Fruit fly (Drosophila melanogaster) whole organism, embryonic: ENCODE data around the gene lbl.

Experiments
- Aef1 ChIP-seq: fragments of 200-800 bp; sonication (Bioruptor generic); IDR thresholded peaks from 3 replicates; pipeline ENCODE4 v1.3.6; 2022; ENCODE audit warnings: missing biosample characterization, missing genetic modification characterization
- B-H1 ChIP-seq: fragments of 200-800 bp; sonication (Bioruptor generic); IDR thresholded peaks from 3 replicates; pipeline ENCODE4 v1.3.6; 2022; ENCODE audit warnings: missing biosample characterization, missing genetic modification characterization
- Bgb ChIP-seq: fragments of 200-800 bp; sonication (Bioruptor generic); IDR thresholded peaks from 2 replicates; pipeline ENCODE4 v1.3.6; 2022; ENCODE audit warnings: missing biosample characterization, missing genetic modification characterization; ENCODE audit not compliant: partially characterized antibody
- CG10147 ChIP-seq: fragments of 200-800 bp; sonication (Bioruptor generic); optimal IDR thresholded peaks from 2 replicates; lab custom pipeline; 2019; ENCODE audit warnings: missing biosample characterization, mild to moderate bottlenecking, missing genetic modification characterization, moderate library complexity
- CG10274 ChIP-seq: fragments of 200-800 bp; sonication (Bioruptor generic); optimal IDR thresholded peaks from 3 replicates; lab custom pipeline; 2017; ENCODE audit warnings: missing biosample characterization, mild to moderate bottlenecking, missing genetic modification characterization
- CG11093 ChIP-seq: fragments of 200-800 bp; sonication (Bioruptor generic); IDR thresholded peaks from 3 replicates; pipeline ENCODE4 v1.3.6; 2022; ENCODE audit warnings: missing biosample characterization, missing genetic modification characterization
- CG11504 ChIP-seq: fragments of 200-800 bp; sonication (Bioruptor generic); optimal IDR thresholded peaks from 3 replicates; lab custom pipeline; 2019; ENCODE audit warnings: missing biosample characterization, mild to moderate bottlenecking, missing genetic modification characterization, moderate library complexity
- CG12236 ChIP-seq: fragments of 200-800 bp; sonication (Bioruptor generic); optimal IDR thresholded peaks from 2 replicates; lab custom pipeline; 2016; ENCODE audit warnings: missing biosample characterization, missing genetic modification characterization
- CG15479 ChIP-seq: fragments of 200-800 bp; sonication (Bioruptor generic); optimal IDR thresholded peaks from 3 replicates; lab custom pipeline; 2019; ENCODE audit warnings: missing biosample characterization, mild to moderate bottlenecking, missing genetic modification characterization, moderate library complexity
- CG1602 ChIP-seq: fragments of 200-800 bp; sonication (Bioruptor generic); optimal IDR thresholded peaks from 3 replicates; lab custom pipeline; 2016; ENCODE audit warnings: missing biosample characterization, missing genetic modification characterization
- CG1603 ChIP-seq: fragments of 200-800 bp; sonication (Bioruptor generic); optimal IDR thresholded peaks from 2 replicates; lab custom pipeline; 2019; ENCODE audit warnings: missing biosample characterization, mild to moderate bottlenecking, missing genetic modification characterization, moderate library complexity
- CG1647 ChIP-seq: fragments of 200-800 bp; sonication (Bioruptor generic); optimal IDR thresholded peaks from 3 replicates; lab custom pipeline; 2016; ENCODE audit warnings: missing biosample characterization, missing genetic modification characterization
- CG16813 ChIP-seq: fragments of 200-800 bp; sonication (Bioruptor generic); IDR thresholded peaks from 3 replicates; pipeline ENCODE4 v1.3.6; 2022; ENCODE audit warnings: missing biosample characterization, missing genetic modification characterization; ENCODE audit not compliant: partially characterized antibody
- CG17829 ChIP-seq: fragments of 200-800 bp; optimal IDR thresholded peaks from 2 replicates; lab custom pipeline; 2019; ENCODE audit warnings: missing biosample characterization, mild to moderate bottlenecking, missing genetic modification characterization, moderate library complexity
- CG2120 ChIP-seq: fragments of 200-800 bp; sonication (Bioruptor generic); optimal IDR thresholded peaks from 3 replicates; lab custom pipeline; 2016; ENCODE audit warnings: missing biosample characterization, missing genetic modification characterization
- CG31224 ChIP-seq: fragments of 200-800 bp; sonication (Bioruptor generic); IDR thresholded peaks from 2 replicates; pipeline ENCODE4 v1.3.6; 2022; ENCODE audit warnings: missing biosample characterization, missing genetic modification characterization
- CG32767 ChIP-seq: fragments of 200-800 bp; sonication (Bioruptor generic); IDR thresholded peaks from 2 replicates; pipeline ENCODE4 v1.3.6; 2022; ENCODE audit warnings: missing biosample characterization, missing genetic modification characterization
- CG33557 ChIP-seq: fragments of 200-800 bp; sonication (Bioruptor generic); optimal IDR thresholded peaks from 2 replicates; lab custom pipeline; 2019; ENCODE audit warnings: missing biosample characterization, mild to moderate bottlenecking, missing genetic modification characterization, moderate library complexity
- CG34376 ChIP-seq: fragments of 200-800 bp; sonication (Bioruptor generic); optimal IDR thresholded peaks from 2 replicates; lab custom pipeline; 2018; ENCODE audit warnings: missing biosample characterization, mild to moderate bottlenecking, missing genetic modification characterization
- CG6272 ChIP-seq: fragments of 200-800 bp; sonication (Bioruptor generic); IDR thresholded peaks from 2 replicates; pipeline ENCODE4 v1.3.6; 2022; ENCODE audit warnings: missing biosample characterization, missing genetic modification characterization
- CG6854 ChIP-seq: fragments of 200-800 bp; sonication (Bioruptor generic); optimal IDR thresholded peaks from 3 replicates; lab custom pipeline; 2017; ENCODE audit warnings: missing biosample characterization, mild to moderate bottlenecking, missing genetic modification characterization
- CG7556 ChIP-seq: fragments of 200-800 bp; sonication (Bioruptor generic); optimal IDR thresholded peaks from 2 replicates; lab custom pipeline; 2017; ENCODE audit warnings: missing biosample characterization, mild to moderate bottlenecking, missing genetic modification characterization
- CG7745 ChIP-seq: fragments of 200-800 bp; sonication (Bioruptor generic); optimal IDR thresholded peaks from 2 replicates; lab custom pipeline; 2018; ENCODE audit warnings: missing biosample characterization, mild to moderate bottlenecking, missing genetic modification characterization, moderate library complexity
- CG7987 ChIP-seq: fragments of 200-800 bp; sonication (Bioruptor generic); optimal IDR thresholded peaks from 2 replicates; lab custom pipeline; 2018; ENCODE audit warnings: missing biosample characterization, mild to moderate bottlenecking, missing genetic modification characterization, moderate library complexity
- CG8359 ChIP-seq: fragments of 200-800 bp; sonication (Bioruptor generic); optimal IDR thresholded peaks from 2 replicates; lab custom pipeline; 2017; ENCODE audit warnings: missing biosample characterization, mild to moderate bottlenecking, missing genetic modification characterization, borderline replicate concordance
- CG9876 ChIP-seq: fragments of 200-800 bp; sonication (Bioruptor generic); optimal IDR thresholded peaks from 2 replicates; lab custom pipeline; 2016; ENCODE audit warnings: missing biosample characterization, missing genetic modification characterization
- Dad ChIP-seq: fragments of 200-800 bp; sonication (Bioruptor generic); optimal IDR thresholded peaks from 3 replicates; lab custom pipeline; 2016; ENCODE audit warnings: missing biosample characterization, missing genetic modification characterization
- Doc3 ChIP-seq: fragments of 200-800 bp; sonication (Bioruptor generic); IDR thresholded peaks from 3 replicates; pipeline ENCODE4 v1.3.6; 2022; ENCODE audit warnings: missing biosample characterization, missing genetic modification characterization; ENCODE audit not compliant: partially characterized antibody
- Elba2 ChIP-seq: fragments of 200-800 bp; sonication (Bioruptor generic); optimal IDR thresholded peaks from 3 replicates; lab custom pipeline; 2016; ENCODE audit warnings: missing biosample characterization, missing genetic modification characterization
- Myb ChIP-seq: fragments of 200-800 bp; sonication (Bioruptor generic); optimal IDR thresholded peaks from 2 replicates; lab custom pipeline; 2016; ENCODE audit warnings: missing biosample characterization, missing genetic modification characterization
- TFAM ChIP-seq: fragments of 200-800 bp; sonication (Bioruptor generic); optimal IDR thresholded peaks from 2 replicates; lab custom pipeline; 2017; ENCODE audit warnings: missing biosample characterization, missing genetic modification characterization, inconsistent platforms
- Vsx1 ChIP-seq: fragments of 200-800 bp; sonication (Bioruptor generic); optimal IDR thresholded peaks from 2 replicates; lab custom pipeline; 2017; ENCODE audit warnings: missing biosample characterization, mild to moderate bottlenecking, missing genetic modification characterization, missing genetic modification reagents
- bcd ChIP-seq: fragments of 200-800 bp; sonication (Bioruptor generic); optimal IDR thresholded peaks from 2 replicates; lab custom pipeline; 2017; ENCODE audit warnings: missing biosample characterization, mild to moderate bottlenecking, missing genetic modification characterization
- caup ChIP-seq: fragments of 200-800 bp; sonication (Bioruptor generic); optimal IDR thresholded peaks from 3 replicates; lab custom pipeline; 2017; ENCODE audit warnings: missing biosample characterization, mild to moderate bottlenecking, missing genetic modification characterization, moderate library complexity; ENCODE audit not compliant: severe bottlenecking
- crp ChIP-seq, 2 experiments: fragments of 200-800 bp; sonication (Bioruptor generic); optimal IDR thresholded peaks; 2 replicates in 1 of 2; 3 replicates in 1 of 2; lab custom pipeline; 2017; ENCODE audit warnings: missing biosample characterization in 2 of 2, missing genetic modification characterization in 2 of 2, mild to moderate bottlenecking in 1 of 2, moderate library complexity in 1 of 2
- disco-r ChIP-seq: fragments of 200-800 bp; sonication (Bioruptor generic); optimal IDR thresholded peaks from 2 replicates; lab custom pipeline; 2016; ENCODE audit warnings: missing biosample characterization, missing genetic modification characterization
- eve ChIP-seq, 2 experiments: fragments of >200 bp; optimal IDR thresholded peaks; 2 replicates each; lab custom pipeline; 2017; ENCODE audit warnings: missing biosample characterization in 2 of 2, missing genetic modification characterization in 2 of 2
- ewg ChIP-seq: fragments of 200-800 bp; sonication (Bioruptor generic); optimal IDR thresholded peaks from 3 replicates; lab custom pipeline; 2017; ENCODE audit warnings: mild to moderate bottlenecking, missing biosample characterization, missing genetic modification reagents, missing genetic modification characterization
- exex ChIP-seq: fragments of 200-800 bp; sonication (Bioruptor generic); optimal IDR thresholded peaks from 4 replicates; lab custom pipeline; 2018; ENCODE audit warnings: missing biosample characterization, mild to moderate bottlenecking, missing genetic modification characterization, moderate library complexity
- kni ChIP-seq: fragments of 200-800 bp; sonication (Bioruptor generic); optimal IDR thresholded peaks from 3 replicates; lab custom pipeline; 2017; ENCODE audit warnings: mild to moderate bottlenecking, missing biosample characterization, missing genetic modification reagents, missing genetic modification characterization
- onecut ChIP-seq: fragments of 200-800 bp; sonication (Bioruptor generic); IDR thresholded peaks from 2 replicates; pipeline ENCODE4 v1.3.6; 2022; ENCODE audit warnings: missing biosample characterization, missing genetic modification characterization
- pfk ChIP-seq: fragments of 200-800 bp; sonication (Bioruptor generic); optimal IDR thresholded peaks from 2 replicates; lab custom pipeline; 2018; ENCODE audit warnings: missing biosample characterization, mild to moderate bottlenecking, missing genetic modification characterization, moderate library complexity
- rib ChIP-seq: fragments of 200-800 bp; sonication (Bioruptor generic); IDR thresholded peaks from 2 replicates; pipeline ENCODE4 v1.3.6; 2022; ENCODE audit warnings: missing biosample characterization, missing genetic modification characterization
- run ChIP-seq: fragments of 200-800 bp; sonication (Bioruptor generic); optimal IDR thresholded peaks from 3 replicates; lab custom pipeline; 2018; ENCODE audit warnings: missing biosample characterization, mild to moderate bottlenecking, missing genetic modification characterization
- seq ChIP-seq: fragments of 200-800 bp; sonication (Bioruptor generic); IDR thresholded peaks from 2 replicates; pipeline ENCODE4 v1.3.6; 2022; ENCODE audit warnings: missing biosample characterization, missing genetic modification characterization
- shn ChIP-seq: fragments of 200-800 bp; sonication (Bioruptor generic); optimal IDR thresholded peaks from 3 replicates; lab custom pipeline; 2016; ENCODE audit warnings: missing biosample characterization, missing genetic modification characterization
- sisA ChIP-seq: fragments of 200-800 bp; sonication (Bioruptor generic); IDR thresholded peaks from 2 replicates; pipeline ENCODE4 v1.3.6; 2022; ENCODE audit warnings: missing biosample characterization, missing genetic modification characterization
- sug ChIP-seq: fragments of 200-800 bp; optimal IDR thresholded peaks from 2 replicates; lab custom pipeline; 2019; ENCODE audit warnings: missing biosample characterization, mild to moderate bottlenecking, missing genetic modification characterization, moderate library complexity
- zf30C ChIP-seq: fragments of 200-800 bp; sonication (Bioruptor generic); optimal IDR thresholded peaks from 3 replicates; lab custom pipeline; 2018; ENCODE audit warnings: missing biosample characterization, mild to moderate bottlenecking, missing genetic modification characterization
- zfh1 ChIP-seq: fragments of 200-800 bp; sonication (Bioruptor generic); IDR thresholded peaks from 3 replicates; pipeline ENCODE4 v1.3.6; 2022; ENCODE audit warnings: missing biosample characterization, missing genetic modification characterization

lbl gene

DNA sequence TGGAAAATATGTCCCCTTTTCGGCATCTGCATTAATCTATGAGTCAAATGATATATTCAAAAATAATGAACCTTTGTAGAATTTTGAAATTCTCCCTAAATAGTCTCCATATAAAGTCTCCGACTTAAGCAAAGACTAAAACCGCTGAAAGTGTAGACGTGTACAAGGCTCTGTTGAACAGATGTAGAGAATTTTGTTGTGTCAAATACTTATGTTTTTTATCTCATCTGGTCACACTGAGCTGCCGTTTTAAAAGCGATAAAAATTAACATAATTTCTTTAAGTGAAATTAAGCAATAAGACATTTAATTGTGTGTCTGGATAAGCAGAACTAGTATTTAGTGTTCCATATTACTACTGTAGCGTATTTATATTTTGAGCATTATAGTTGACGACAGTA, 47.8 kb downstream of the lbl start (continued):
- TF ChIP-seq run (tag; lab: Kevin White, UChicago) = no peak
- TF ChIP-seq bcd (GFP tag; lab: Kevin White, UChicago) = no peak
- TF ChIP-seq CG2120 (GFP tag; lab: Kevin White, UChicago) = no peak
- no peak for TF ChIP-seq seq (GFP tag; lab: Robert Waterston, UW)
- no peak for TF ChIP-seq shn
- no peak for TF ChIP-seq CG32767
- no peak for TF ChIP-seq sug (tag; lab: Kevin White, UChicago)
- TF ChIP-seq CG17829 = no peak
- TF ChIP-seq Vsx1 (GFP tag; lab: Kevin White, UChicago) = no peak
- TF ChIP-seq CG1603 (tag; lab: Kevin White, UChicago) = peak; percentile 22
- TF ChIP-seq CG10147 (GFP tag; lab: Kevin White, UChicago) = no peak
- TF ChIP-seq rib = no peak
- TF ChIP-seq TFAM (GFP tag; lab: Kevin White, UChicago) = no peak
- TF ChIP-seq CG31224 (GFP tag; lab: Robert Waterston, UW) = no peak
- TF ChIP-seq Elba2 (GFP tag; lab: Kevin White, UChicago) = peak; percentile 90
- TF ChIP-seq CG8359 (GFP tag; lab: Kevin White, UChicago) = no peak
- TF ChIP-seq CG10274 (GFP tag; lab: Kevin White, UChicago) = no peak
- TF ChIP-seq disco-r (GFP tag; lab: Kevin White, UChicago) = no peak
- TF ChIP-seq B-H1 (GFP tag; lab: Robert Waterston, UW) = no peak
- peak; percentile 67 for TF ChIP-seq Bgb
- no peak for TF ChIP-seq CG1647 (GFP tag; lab: Kevin White, UChicago)
- TF ChIP-seq CG12236 = no peak
- no peak for TF ChIP-seq onecut (GFP tag; lab: Robert Waterston, UW)
- no peak for TF ChIP-seq CG1602 (GFP tag; lab: Kevin White, UChicago)
- TF ChIP-seq crp (GFP tag; optimal IDR thresholded peaks at IDR 0.05; lab: Kevin White, UChicago) = no peak
- TF ChIP-seq CG6854 (GFP tag; lab: Kevin White, UChicago) = no peak
- no peak for TF ChIP-seq CG34376 (GFP tag; lab: Kevin White, UChicago)
- no peak for TF ChIP-seq CG33557 (GFP tag; lab: Kevin White, UChicago)
- TF ChIP-seq pfk (GFP tag; lab: Kevin White, UChicago) = no peak
- TF ChIP-seq eve (GFP tag; optimal IDR thresholded peaks at IDR 0.05; lab: Kevin White, UChicago) = no peak
- TF ChIP-seq CG7556 (GFP tag; lab: Kevin White, UChicago) = no peak
- no peak for TF ChIP-seq sisA
- no peak for TF ChIP-seq CG9876 (GFP tag; lab: Kevin White, UChicago)
- no peak for TF ChIP-seq exex (tag; lab: Kevin White, UChicago)
- TF ChIP-seq ewg (GFP tag; lab: Kevin White, UChicago) = no peak
- TF ChIP-seq Doc3 = no peak
- TF ChIP-seq CG6272 (GFP tag; lab: Robert Waterston, UW) = no peak
- TF ChIP-seq kni (GFP tag; lab: Kevin White, UChicago) = no peak
- no peak for TF ChIP-seq CG11093
- no peak for TF ChIP-seq caup
- no peak for TF ChIP-seq CG11504 (tag; lab: Kevin White, UChicago)
- TF ChIP-seq CG7987 (GFP tag; lab: Kevin White, UChicago) = no peak
- TF ChIP-seq CG15479 (GFP tag; lab: Kevin White, UChicago) = no peak
- no peak for TF ChIP-seq zfh1 (GFP tag; lab: Robert Waterston, UW)
- TF ChIP-seq Aef1 (GFP tag; lab: Robert Waterston, UW) = no peak
- no peak for TF ChIP-seq CG7745 (tag; lab: Kevin White, UChicago)
- peak; percentile 79 for TF ChIP-seq zf30C (GFP tag; lab: Kevin White, UChicago)
- no peak for TF ChIP-seq Dad (GFP tag; lab: Kevin White, UChicago)
- TF ChIP-seq CG16813 (GFP tag; lab: Robert Waterston, UW) = peak; percentile 57
- TF ChIP-seq Myb (GFP tag; lab: Kevin White, UChicago) = peak; percentile 77
